Worm (Caenorhabditis elegans): Measurements from ENCODE around the gene srx-50.
A peak's percentile ranks its signal among the peaks of the same experiment; 100 is the strongest.

The srx-50 gene

ce11 chrIV:7084632-7085160 lies 26.9 kb downstream of the srx-50 start, which contains the start of gene rps-4:
Gene rps-4, minus strand, starts transcription at chrIV:7084682.
- TF ChIP-seq med-1 (GFP tag; optimal IDR thresholded peaks at IDR 0.05; ENCODE audit: insufficient read depth): no peak
- peak; percentile 83 for TF ChIP-seq flt-1 (GFP tag; IDR thresholded peaks at IDR 0.05)
- peak; percentile 61 for TF ChIP-seq cog-1 (tag; optimal IDR thresholded peaks at IDR 0.05)

- TF ChIP-seq T22C8.4 (GFP tag; IDR thresholded peaks at IDR 0.05) (no peak), ref-1 (GFP tag; conservative IDR thresholded peaks at IDR 0.05) (no peak), med-1 (GFP tag; optimal IDR thresholded peaks at IDR 0.05; ENCODE audit: insufficient read depth) (no peak), klf-2 (GFP tag; conservative IDR thresholded peaks at IDR 0.05) (no peak), flt-1 (GFP tag; IDR thresholded peaks at IDR 0.05) (no peak), tab-1 (GFP tag; IDR thresholded peaks at IDR 0.05) (no peak), ztf-23 (GFP tag; IDR thresholded peaks at IDR 0.05) (no peak), cog-1 (tag; optimal IDR thresholded peaks at IDR 0.05) (no peak), ztf-29 (GFP tag; IDR thresholded peaks at IDR 0.05) (no peak)
Measured at ce11 chrIV:7094216-7094758, 36.5 kb downstream of the srx-50 start, which contains the start of gene deb-1. Gene deb-1, minus strand, starts transcription at chrIV:7094266.

- TF ChIP-seq T22C8.4 (GFP tag; IDR thresholded peaks at IDR 0.05) (no peak), ref-1 (GFP tag; conservative IDR thresholded peaks at IDR 0.05) (no peak), klf-2 (GFP tag; conservative IDR thresholded peaks at IDR 0.05) (no peak), ztf-29 (GFP tag; IDR thresholded peaks at IDR 0.05) (no peak), ztf-23 (GFP tag; IDR thresholded peaks at IDR 0.05) (no peak), med-1 (GFP tag; optimal IDR thresholded peaks at IDR 0.05; ENCODE audit: insufficient read depth) (no peak)
Measured at ce11 chrIV:7095396-7095964, 37.7 kb downstream of the srx-50 start.

ce11 chrIV:7096097-7096496 lies 38.3 kb downstream of the srx-50 start:
- no peak for TF ChIP-seq T22C8.4 (GFP tag; IDR thresholded peaks at IDR 0.05)
- TF ChIP-seq ztf-23 (GFP tag; IDR thresholded peaks at IDR 0.05): no peak
- no peak for TF ChIP-seq flt-1 (GFP tag; IDR thresholded peaks at IDR 0.05)
- TF ChIP-seq tab-1 (GFP tag; IDR thresholded peaks at IDR 0.05): no peak
- no peak for TF ChIP-seq med-1 (GFP tag; optimal IDR thresholded peaks at IDR 0.05; ENCODE audit: insufficient read depth)

- TF ChIP-seq klf-2 (GFP tag; conservative IDR thresholded peaks at IDR 0.05) (no peak), T22C8.4 (GFP tag; IDR thresholded peaks at IDR 0.05) (no peak), med-1 (GFP tag; optimal IDR thresholded peaks at IDR 0.05; ENCODE audit: insufficient read depth) (no peak), ztf-29 (GFP tag; IDR thresholded peaks at IDR 0.05) (no peak), cog-1 (tag; optimal IDR thresholded peaks at IDR 0.05) (no peak)
Measured at ce11 chrIV:7097450-7097849, 39.7 kb downstream of the srx-50 start.

ce11 chrIV:7098509-7099065 lies 40.8 kb downstream of the srx-50 start, which contains the start of gene ZC477.4:
Gene ZC477.4, minus strand, starts transcription at chrIV:7098784.
- TF ChIP-seq klf-2 (GFP tag; conservative IDR thresholded peaks at IDR 0.05) (no peak), tab-1 (GFP tag; IDR thresholded peaks at IDR 0.05) (no peak), ztf-23 (GFP tag; IDR thresholded peaks at IDR 0.05) (no peak), flt-1 (GFP tag; IDR thresholded peaks at IDR 0.05) (no peak), T22C8.4 (GFP tag; IDR thresholded peaks at IDR 0.05) (no peak), med-1 (GFP tag; optimal IDR thresholded peaks at IDR 0.05; ENCODE audit: insufficient read depth) (no peak), cog-1 (tag; optimal IDR thresholded peaks at IDR 0.05) (no peak), ztf-29 (GFP tag; IDR thresholded peaks at IDR 0.05) (no peak), ref-1 (GFP tag; conservative IDR thresholded peaks at IDR 0.05) (no peak)

ce11 chrIV:7099377-7099776 lies 41.6 kb downstream of the srx-50 start:
- peak; percentile 29 for TF ChIP-seq cog-1 (tag; optimal IDR thresholded peaks at IDR 0.05)
- TF ChIP-seq ref-1 (GFP tag; conservative IDR thresholded peaks at IDR 0.05): no peak
- TF ChIP-seq ztf-23 (GFP tag; IDR thresholded peaks at IDR 0.05): no peak

ce11 chrIV:7103211-7103679 lies 45.5 kb downstream of the srx-50 start, which contains the start of the genes rde-8 and ZC477.3:
Gene rde-8, minus strand, starts transcription at chrIV:7103261.
Gene ZC477.3, plus strand, starts transcription at chrIV:7103492.
- TF ChIP-seq med-1 (GFP tag; optimal IDR thresholded peaks at IDR 0.05; ENCODE audit: insufficient read depth) (no peak), flt-1 (GFP tag; IDR thresholded peaks at IDR 0.05) (no peak), klf-2 (GFP tag; conservative IDR thresholded peaks at IDR 0.05) (no peak), tab-1 (GFP tag; IDR thresholded peaks at IDR 0.05) (no peak), cog-1 (tag; optimal IDR thresholded peaks at IDR 0.05) (no peak), ztf-29 (GFP tag; IDR thresholded peaks at IDR 0.05) (no peak), T22C8.4 (GFP tag; IDR thresholded peaks at IDR 0.05) (0 out of 2 replicates have a peak, but pooled peaks have one; percentile 12), ref-1 (GFP tag; conservative IDR thresholded peaks at IDR 0.05) (no peak), ztf-23 (GFP tag; IDR thresholded peaks at IDR 0.05) (no peak)

- TF ChIP-seq klf-2 (GFP tag; conservative IDR thresholded peaks at IDR 0.05) (no peak), T22C8.4 (GFP tag; IDR thresholded peaks at IDR 0.05) (no peak), flt-1 (GFP tag; IDR thresholded peaks at IDR 0.05) (no peak), cog-1 (tag; optimal IDR thresholded peaks at IDR 0.05) (no peak), tab-1 (GFP tag; IDR thresholded peaks at IDR 0.05) (no peak), med-1 (GFP tag; optimal IDR thresholded peaks at IDR 0.05; ENCODE audit: insufficient read depth) (no peak), ref-1 (GFP tag; conservative IDR thresholded peaks at IDR 0.05) (no peak), ztf-29 (GFP tag; IDR thresholded peaks at IDR 0.05) (no peak), ztf-23 (GFP tag; IDR thresholded peaks at IDR 0.05) (no peak)
Measured at ce11 chrIV:7107893-7108292, 50.1 kb downstream of the srx-50 start, which contains the start of gene ZC477.2. Gene ZC477.2, plus strand, starts transcription at chrIV:7108193.

Measured in whole organism, midembryonic.